Fruit fly (Drosophila melanogaster) whole organism, embryonic: ENCODE data around the gene Sps2.

Source experiments
- Atf6 ChIP-seq: fragments of 200-800 bp; sonication (Bioruptor generic); IDR thresholded peaks from 2 replicates; pipeline ENCODE4 v1.3.6; 2022; ENCODE audit warnings: missing biosample characterization, missing genetic modification characterization
- CG10209 ChIP-seq: fragments of 200-800 bp; sonication (Bioruptor generic); optimal IDR thresholded peaks from 3 replicates; lab custom pipeline; 2017; ENCODE audit warnings: missing biosample characterization, mild to moderate bottlenecking, missing genetic modification characterization, missing genetic modification reagents
- CG10543 ChIP-seq: fragments of 200-800 bp; sonication (Bioruptor generic); optimal IDR thresholded peaks from 3 replicates; lab custom pipeline; 2017; ENCODE audit warnings: missing biosample characterization, mild to moderate bottlenecking, missing genetic modification characterization, moderate library complexity
- CG11723 ChIP-seq: fragments of 200-800 bp; sonication (Bioruptor generic); optimal IDR thresholded peaks from 2 replicates; lab custom pipeline; 2017; ENCODE audit warnings: missing biosample characterization, mild to moderate bottlenecking, missing genetic modification characterization
- CG1233 ChIP-seq: fragments of 200-800 bp; sonication (Bioruptor generic); optimal IDR thresholded peaks from 4 replicates; lab custom pipeline; 2018; ENCODE audit warnings: missing biosample characterization, mild to moderate bottlenecking, missing genetic modification characterization
- CG12744 ChIP-seq: fragments of 200-800 bp; sonication (Bioruptor generic); optimal IDR thresholded peaks from 2 replicates; lab custom pipeline; 2016; ENCODE audit warnings: missing biosample characterization, missing genetic modification characterization
- CG12769 ChIP-seq: fragments of 200-800 bp; sonication (Bioruptor generic); optimal IDR thresholded peaks from 2 replicates; lab custom pipeline; 2019; ENCODE audit warnings: missing biosample characterization, mild to moderate bottlenecking, missing genetic modification characterization, moderate library complexity
- CG13424 ChIP-seq: fragments of 200-800 bp; sonication (Bioruptor generic); optimal IDR thresholded peaks from 2 replicates; lab custom pipeline; 2019; ENCODE audit warnings: missing biosample characterization, mild to moderate bottlenecking, missing genetic modification characterization, moderate library complexity
- CG15514 ChIP-seq: fragments of 200-800 bp; sonication (Bioruptor generic); optimal IDR thresholded peaks from 3 replicates; lab custom pipeline; 2017; ENCODE audit warnings: missing biosample characterization, missing genetic modification characterization, mild to moderate bottlenecking, moderate library complexity, missing genetic modification reagents
- CG16863 ChIP-seq: fragments of 200-800 bp; sonication (Bioruptor generic); optimal IDR thresholded peaks from 3 replicates; lab custom pipeline; 2016; ENCODE audit warnings: missing biosample characterization, missing genetic modification characterization
- CG18011 ChIP-seq: fragments of 200-800 bp; sonication (Bioruptor generic); optimal IDR thresholded peaks from 2 replicates; lab custom pipeline; 2017; ENCODE audit warnings: missing biosample characterization, missing genetic modification characterization, mild to moderate bottlenecking, moderate library complexity, missing genotype
- CG2678 ChIP-seq: fragments of 200-800 bp; sonication (Bioruptor generic); optimal IDR thresholded peaks from 3 replicates; lab custom pipeline; 2019; ENCODE audit warnings: missing biosample characterization, mild to moderate bottlenecking, missing genetic modification characterization, moderate library complexity
- CG2712 ChIP-seq: fragments of 200-800 bp; optimal IDR thresholded peaks from 3 replicates; lab custom pipeline; 2019; ENCODE audit warnings: missing biosample characterization, mild to moderate bottlenecking, missing genetic modification characterization, moderate library complexity
- CG30020 ChIP-seq: fragments of 200-800 bp; optimal IDR thresholded peaks from 2 replicates; lab custom pipeline; 2019; ENCODE audit warnings: missing biosample characterization, mild to moderate bottlenecking, missing genetic modification characterization, moderate library complexity
- CG31441 ChIP-seq: fragments of 200-800 bp; sonication (Bioruptor generic); IDR thresholded peaks from 2 replicates; pipeline ENCODE4 v1.3.6; 2022; ENCODE audit warnings: missing biosample characterization, missing genetic modification characterization
- CG33213 ChIP-seq: fragments of 200-800 bp; sonication (Bioruptor generic); optimal IDR thresholded peaks from 3 replicates; lab custom pipeline; 2016; ENCODE audit warnings: missing biosample characterization, missing genetic modification characterization
- CG34376 ChIP-seq: fragments of 200-800 bp; sonication (Bioruptor generic); optimal IDR thresholded peaks from 2 replicates; lab custom pipeline; 2018; ENCODE audit warnings: missing biosample characterization, mild to moderate bottlenecking, missing genetic modification characterization
- CG5953 ChIP-seq: fragments of 200-800 bp; sonication (Bioruptor generic); IDR thresholded peaks from 2 replicates; pipeline ENCODE4 v1.3.6; 2022; ENCODE audit warnings: missing biosample characterization, missing genetic modification characterization
- CG6175 ChIP-seq: fragments of 200-800 bp; sonication (Bioruptor generic); IDR thresholded peaks from 3 replicates; pipeline ENCODE4 v1.3.6; 2022; ENCODE audit warnings: missing biosample characterization, missing genetic modification characterization
- CG7271 ChIP-seq: fragments of 200-800 bp; sonication (Bioruptor generic); optimal IDR thresholded peaks from 2 replicates; lab custom pipeline; 2018; ENCODE audit warnings: missing biosample characterization, mild to moderate bottlenecking, missing genetic modification characterization, moderate library complexity
- CG8924 ChIP-seq: fragments of 200-800 bp; optimal IDR thresholded peaks from 3 replicates; lab custom pipeline; 2019; ENCODE audit warnings: missing biosample characterization, mild to moderate bottlenecking, missing genetic modification characterization, moderate library complexity
- Camta ChIP-seq: fragments of 200-800 bp; sonication (Bioruptor generic); optimal IDR thresholded peaks from 2 replicates; lab custom pipeline; 2016; ENCODE audit warnings: missing biosample characterization, missing genetic modification characterization
- CoRest ChIP-seq: fragments of 200-800 bp; sonication (Bioruptor generic); optimal IDR thresholded peaks from 3 replicates; lab custom pipeline; 2018; ENCODE audit warnings: missing biosample characterization, mild to moderate bottlenecking, missing genetic modification characterization, moderate library complexity
- D19A ChIP-seq: fragments of 200-800 bp; optimal IDR thresholded peaks from 3 replicates; lab custom pipeline; 2019; ENCODE audit warnings: missing biosample characterization, mild to moderate bottlenecking, missing genetic modification characterization, moderate library complexity
- Dbx ChIP-seq: fragments of 200-800 bp; sonication (Bioruptor generic); IDR thresholded peaks from 3 replicates; pipeline ENCODE4 v1.3.6; 2022; ENCODE audit warnings: missing biosample characterization, missing genetic modification characterization
- E2f2 ChIP-seq: fragments of 200-800 bp; sonication (Bioruptor generic); IDR thresholded peaks from 2 replicates; pipeline ENCODE4 v1.3.6; 2022; ENCODE audit warnings: missing biosample characterization, missing genetic modification characterization
- Gsc ChIP-seq: fragments of 200-800 bp; sonication (Bioruptor generic); IDR thresholded peaks from 2 replicates; pipeline ENCODE4 v1.3.6; 2022; ENCODE audit warnings: missing biosample characterization, missing genetic modification characterization
- Hr3 ChIP-seq: fragments of 200-800 bp; sonication (Bioruptor generic); optimal IDR thresholded peaks from 3 replicates; lab custom pipeline; 2016; ENCODE audit warnings: missing biosample characterization, missing genetic modification characterization
- Pdp1 ChIP-seq, 2 experiments: fragments of 200-800 bp; sonication (Bioruptor generic); optimal IDR thresholded peaks; 3 replicates each; lab custom pipeline; 2016; ENCODE audit warnings: missing biosample characterization in 2 of 2, missing genetic modification characterization in 2 of 2, mild to moderate bottlenecking in 1 of 2, moderate library complexity in 1 of 2
- Sry-δ ChIP-seq: fragments of 200-800 bp; sonication (Bioruptor generic); optimal IDR thresholded peaks from 2 replicates; lab custom pipeline; 2016; ENCODE audit warnings: missing biosample characterization, missing genetic modification characterization
- Xbp1 ChIP-seq: fragments of 200-800 bp; sonication (Bioruptor generic); optimal IDR thresholded peaks from 3 replicates; lab custom pipeline; 2016; ENCODE audit warnings: missing biosample characterization, mild to moderate bottlenecking, missing genetic modification characterization
- YL-1 ChIP-seq: fragments of 200-800 bp; sonication (Bioruptor generic); optimal IDR thresholded peaks from 3 replicates; lab custom pipeline; 2017; ENCODE audit warnings: missing biosample characterization, mild to moderate bottlenecking, missing genetic modification characterization
- amos ChIP-seq: fragments of 200-800 bp; sonication (Bioruptor generic); IDR thresholded peaks from 2 replicates; pipeline ENCODE4 v1.3.6; 2022; ENCODE audit warnings: missing biosample characterization, missing genetic modification characterization; ENCODE audit not compliant: partially characterized antibody
- btn ChIP-seq: fragments of 200-800 bp; sonication (Bioruptor generic); optimal IDR thresholded peaks from 2 replicates; lab custom pipeline; 2016; ENCODE audit warnings: missing biosample characterization, missing genetic modification characterization
- cg ChIP-seq: fragments of 200-800 bp; sonication (Bioruptor generic); optimal IDR thresholded peaks from 3 replicates; lab custom pipeline; 2019; ENCODE audit warnings: missing biosample characterization, mild to moderate bottlenecking, missing genetic modification characterization, moderate library complexity
- esg ChIP-seq: fragments of 200-800 bp; sonication (Bioruptor generic); conservative IDR thresholded peaks from 2 replicates; pipeline ENCODE4 v1.3.6; 2022; ENCODE audit warnings: missing biosample characterization, missing genetic modification characterization
- exex ChIP-seq: fragments of 200-800 bp; sonication (Bioruptor generic); optimal IDR thresholded peaks from 4 replicates; lab custom pipeline; 2018; ENCODE audit warnings: missing biosample characterization, mild to moderate bottlenecking, missing genetic modification characterization, moderate library complexity
- fd64A ChIP-seq: fragments of 200-800 bp; sonication (Bioruptor generic); optimal IDR thresholded peaks from 3 replicates; lab custom pipeline; 2018; ENCODE audit warnings: missing biosample characterization, mild to moderate bottlenecking, missing genetic modification characterization
- grau ChIP-seq: fragments of 200-800 bp; optimal IDR thresholded peaks from 3 replicates; lab custom pipeline; 2019; ENCODE audit warnings: missing biosample characterization, mild to moderate bottlenecking, missing genetic modification characterization, moderate library complexity
- grn ChIP-seq: fragments of 200-800 bp; sonication (Bioruptor generic); optimal IDR thresholded peaks from 3 replicates; lab custom pipeline; 2017; ENCODE audit warnings: missing biosample characterization, missing genetic modification characterization
- knrl ChIP-seq: fragments of 200-800 bp; sonication (Bioruptor generic); IDR thresholded peaks from 3 replicates; pipeline ENCODE4 v1.3.6; 2022; ENCODE audit warnings: missing biosample characterization, missing genetic modification characterization; ENCODE audit not compliant: partially characterized antibody
- oc ChIP-seq: fragments of 200-800 bp; sonication (Bioruptor generic); optimal IDR thresholded peaks from 2 replicates; lab custom pipeline; 2018; ENCODE audit warnings: missing biosample characterization, mild to moderate bottlenecking, missing genetic modification characterization, moderate library complexity
- phol ChIP-seq: fragments of 200-800 bp; sonication (Bioruptor generic); optimal IDR thresholded peaks from 3 replicates; lab custom pipeline; 2018; ENCODE audit warnings: missing biosample characterization, mild to moderate bottlenecking, missing genetic modification characterization, moderate library complexity
- pros ChIP-seq: fragments of 200-800 bp; sonication (Bioruptor generic); optimal IDR thresholded peaks from 3 replicates; lab custom pipeline; 2019; ENCODE audit warnings: missing biosample characterization, mild to moderate bottlenecking, missing genetic modification characterization, moderate library complexity
- pum ChIP-seq: fragments of 200-800 bp; sonication (Bioruptor generic); optimal IDR thresholded peaks from 2 replicates; lab custom pipeline; 2016; ENCODE audit warnings: missing biosample characterization, missing genetic modification characterization
- sc ChIP-seq, 3 experiments: fragments of >200 bp in 2 of 3; fragments of 200-800 bp in 1 of 3; sonication (Bioruptor generic) in 1 of 3; optimal IDR thresholded peaks; 2 replicates in 2 of 3; 3 replicates in 1 of 3; lab custom pipeline; 2017; ENCODE audit warnings: mild to moderate bottlenecking in 1 of 3, missing biosample characterization in 1 of 3, missing genetic modification characterization in 1 of 3, missing genetic modification reagents in 1 of 3
- sens-2 ChIP-seq: fragments of 200-800 bp; sonication (Bioruptor generic); IDR thresholded peaks from 2 replicates; pipeline ENCODE4 v1.3.6; 2022; ENCODE audit warnings: missing biosample characterization, missing genetic modification characterization
- sima ChIP-seq: fragments of 200-800 bp; sonication (Bioruptor generic); optimal IDR thresholded peaks from 2 replicates; lab custom pipeline; 2016; ENCODE audit warnings: missing biosample characterization, missing genetic modification characterization
- slbo ChIP-seq: fragments of 200-800 bp; sonication (Bioruptor generic); IDR thresholded peaks from 2 replicates; pipeline ENCODE4 v1.3.6; 2022; ENCODE audit warnings: missing biosample characterization, missing genetic modification characterization
- vvl ChIP-seq: fragments of 200-800 bp; sonication (Bioruptor generic); IDR thresholded peaks from 2 replicates; pipeline ENCODE4 v1.3.6; 2022; ENCODE audit warnings: missing biosample characterization, missing genetic modification characterization

Gene Sps2

dm6 chr2L:10341405-10341804 lies 989 bp upstream of the Sps2 start, which contains the start of gene CG31715 (continued):
- TF ChIP-seq CG10543 (GFP tag; lab: Kevin White, UChicago) (no peak), amos (GFP tag; lab: Robert Waterston, UW) (peak; percentile 60; the same call in 1 of the 2 replicates), grn (GFP tag; lab: Kevin White, UChicago) (no peak), CG1233 (GFP tag; lab: Kevin White, UChicago) (no peak), vvl (GFP tag; lab: Robert Waterston, UW) (peak; percentile 48; the same call in 1 of the 2 replicates), CG11723 (no peak), Pdp1 (GFP tag; optimal IDR thresholded peaks at IDR 0.05; lab: Kevin White, UChicago) (no peak), CG33213 (no peak), CG5953 (GFP tag; lab: Robert Waterston, UW) (no peak), CG34376 (GFP tag; lab: Kevin White, UChicago) (peak; percentile 5), CG30020 (tag; lab: Kevin White, UChicago) (peak; percentile 78), Atf6 (GFP tag; lab: Robert Waterston, UW) (0 out of 2 replicates have a peak, but pooled peaks have one; percentile 19), Xbp1 (GFP tag; lab: Kevin White, UChicago) (peak; percentile 20), sens-2 (no peak), pum (GFP tag; lab: Kevin White, UChicago) (no peak), Gsc (GFP tag; lab: Robert Waterston, UW) (no peak), YL-1 (GFP tag; lab: Kevin White, UChicago) (peak; percentile 21), sima (GFP tag; lab: Kevin White, UChicago) (no peak), sc (optimal IDR thresholded peaks at IDR 0.05; lab: Kevin White, UChicago) (no peak), sc (GFP tag; optimal IDR thresholded peaks at IDR 0.05; lab: Kevin White, UChicago) (no peak), CoRest (peak; percentile 0), CG8924 (tag; lab: Kevin White, UChicago) (peak; percentile 39), grau (tag; lab: Kevin White, UChicago) (peak; percentile 38), cg (GFP tag; lab: Kevin White, UChicago) (no peak), btn (no peak), CG6175 (GFP tag; lab: Robert Waterston, UW) (no peak), CG31441 (peak; percentile 16; the same call in 1 of the 2 replicates), CG2678 (no peak), phol (tag; lab: Kevin White, UChicago) (peak; percentile 13), CG15514 (GFP tag; lab: Kevin White, UChicago) (peak; percentile 37), exex (tag; lab: Kevin White, UChicago) (no peak), pros (GFP tag; lab: Kevin White, UChicago) (no peak), oc (tag; lab: Kevin White, UChicago) (no peak), CG12744 (GFP tag; lab: Kevin White, UChicago) (no peak), knrl (GFP tag; lab: Robert Waterston, UW) (0 out of 3 replicates have a peak, but pooled peaks have one; percentile 28), slbo (peak; percentile 66), CG13424 (tag; lab: Kevin White, UChicago) (peak; percentile 30), E2f2 (GFP tag; lab: Robert Waterston, UW) (peak; percentile 37; the same call in 1 of the 2 replicates), esg (GFP tag; lab: Robert Waterston, UW) (0 out of 2 replicates have a peak, but pooled peaks have one; percentile 11), D19A (tag; lab: Kevin White, UChicago) (peak; percentile 8), CG18011 (GFP tag; lab: Kevin White, UChicago) (no peak), CG2712 (tag; lab: Kevin White, UChicago) (peak; percentile 25), Sry-δ (GFP tag; lab: Kevin White, UChicago) (peak; percentile 73), CG16863 (GFP tag; lab: Kevin White, UChicago) (no peak), Camta (GFP tag; lab: Kevin White, UChicago) (no peak), Hr3 (GFP tag; lab: Kevin White, UChicago) (peak; percentile 37), Dbx (GFP tag; lab: Robert Waterston, UW) (peak; percentile 62; the same call in 1 of the 3 replicates), fd64A (no peak), CG7271 (tag; lab: Kevin White, UChicago) (no peak), CG12769 (no peak), CG10209 (GFP tag; lab: Kevin White, UChicago) (no peak)
